Worm (Caenorhabditis elegans): ENCODE results near the gene F35C11.4.

DNA sequence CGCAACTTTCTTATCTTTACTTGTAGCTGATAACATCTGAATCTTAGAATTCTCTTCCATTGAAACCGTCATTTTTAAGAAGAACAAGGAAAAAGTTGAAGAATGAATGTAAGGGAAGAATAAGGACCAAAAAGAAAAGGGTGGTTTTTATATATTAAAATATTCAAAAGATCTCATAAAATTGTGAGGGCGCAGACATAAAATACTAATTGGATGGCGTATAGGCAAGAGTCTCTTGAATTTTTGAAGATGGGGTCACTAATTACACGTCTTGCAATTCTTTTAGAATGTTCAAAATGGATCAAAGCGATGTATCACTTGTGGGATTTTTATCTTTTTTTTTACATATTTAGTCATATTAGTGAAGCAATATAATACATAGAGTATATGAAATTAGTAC, 36.1 kb upstream of the F35C11.4 start, which contains the start of gene twk-3:
- TF ChIP-seq tbx-37 (GFP tag; conservative IDR thresholded peaks at IDR 0.05) (no peak), tbx-11 (GFP tag; IDR thresholded peaks at IDR 0.05) (no peak), pes-1 (GFP tag; IDR thresholded peaks at IDR 0.05) (no peak), ceh-13 (GFP tag; optimal IDR thresholded peaks at IDR 0.05) (no peak), ama-1 (optimal IDR thresholded peaks at IDR 0.05) (no peak), B0310.2 (tag; optimal IDR thresholded peaks at IDR 0.05) (no peak), hnd-1 (tag; optimal IDR thresholded peaks at IDR 0.05) (no peak), ceh-36 (tag; optimal IDR thresholded peaks at IDR 0.05) (no peak)

Data from whole organism, early embryonic.